Worm (Caenorhabditis elegans) whole organism, L2 larva: ENCODE results near the gene rmd-2.

Experiments used
- F13H6.1 ChIP-seq: sonication (generic microtip); optimal IDR thresholded peaks from 2 replicates; lab custom pipeline; 2016; ENCODE audit warnings: missing genetic modification characterization, missing compliant biosample characterization
- R02D3.7 ChIP-seq: fragments of 150-350 bp; optimal IDR thresholded peaks from 2 replicates; lab custom pipeline; 2014; ENCODE audit warnings: missing biosample characterization, missing genetic modification characterization
- Y55F3AM.14 ChIP-seq: fragments of 200-800 bp; sonication (Bioruptor generic); optimal IDR thresholded peaks from 2 replicates; lab custom pipeline; 2018; ENCODE audit warnings: mild to moderate bottlenecking, missing genetic modification characterization, missing compliant biosample characterization
- alr-1 ChIP-seq: fragments of 150-350 bp; optimal IDR thresholded peaks from 2 replicates; lab custom pipeline; 2014; ENCODE audit warnings: missing biosample characterization, missing genetic modification characterization
- aly-2 ChIP-seq: fragments of 150-350 bp; optimal IDR thresholded peaks from 2 replicates; lab custom pipeline; 2014; ENCODE audit warnings: missing biosample characterization, missing genetic modification characterization
- ama-1 ChIP-seq: fragments of 150-350 bp; optimal IDR thresholded peaks from 2 replicates; lab custom pipeline; 2018; ENCODE audit warnings: inconsistent platforms
- blmp-1 ChIP-seq: sonication (generic microtip); optimal IDR thresholded peaks from 2 replicates; lab custom pipeline; 2017; ENCODE audit warnings: missing genetic modification characterization, mild to moderate bottlenecking, missing compliant biosample characterization, antibody characterized with exemption, moderate library complexity; ENCODE audit not compliant: insufficient read depth
- ceh-16 ChIP-seq: fragments of 150-350 bp; optimal IDR thresholded peaks from 2 replicates; lab custom pipeline; 2014; ENCODE audit warnings: missing biosample characterization, missing genetic modification characterization
- ceh-82 ChIP-seq: fragments of 150-350 bp; optimal IDR thresholded peaks from 2 replicates; lab custom pipeline; 2014; ENCODE audit warnings: missing biosample characterization, missing genetic modification characterization
- dmd-4 ChIP-seq: sonication (generic microtip); optimal IDR thresholded peaks from 2 replicates; lab custom pipeline; 2017; ENCODE audit warnings: missing biosample characterization, missing genetic modification characterization
- egl-27 ChIP-seq: sonication (generic microtip); optimal IDR thresholded peaks from 3 replicates; lab custom pipeline; 2017; ENCODE audit warnings: missing biosample characterization, missing genetic modification reagents, missing genetic modification characterization
- elt-1 ChIP-seq: fragments of 150-350 bp; optimal IDR thresholded peaks from 2 replicates; lab custom pipeline; 2014; ENCODE audit warnings: missing biosample characterization, missing genetic modification characterization
- elt-3 ChIP-seq: sonication (generic microtip); optimal IDR thresholded peaks from 2 replicates; lab custom pipeline; 2017; ENCODE audit warnings: missing biosample characterization, missing genetic modification characterization
- fos-1 ChIP-seq: fragments of 150-350 bp; optimal IDR thresholded peaks from 2 replicates; lab custom pipeline; 2014; ENCODE audit warnings: missing biosample characterization, missing genetic modification characterization
- lin-11 ChIP-seq: fragments of 150-350 bp; sonication (generic microtip); optimal IDR thresholded peaks from 2 replicates; lab custom pipeline; 2014; ENCODE audit warnings: missing biosample characterization, missing genetic modification characterization, inconsistent platforms, mixed read lengths
- lin-13 ChIP-seq: fragments of 150-350 bp; optimal IDR thresholded peaks from 2 replicates; lab custom pipeline; 2014; ENCODE audit warnings: missing biosample characterization, missing genetic modification reagents, missing genetic modification characterization
- lin-39 ChIP-seq: fragments of 150-350 bp; optimal IDR thresholded peaks from 2 replicates; lab custom pipeline; 2014; ENCODE audit warnings: missing biosample characterization, missing genetic modification reagents, missing genetic modification characterization
- mab-5 ChIP-seq: fragments of 150-350 bp; optimal IDR thresholded peaks from 2 replicates; lab custom pipeline; 2014; ENCODE audit warnings: missing biosample characterization, missing genetic modification characterization
- mbf-1 ChIP-seq: sonication (generic microtip); optimal IDR thresholded peaks from 2 replicates; lab custom pipeline; 2017; ENCODE audit warnings: missing biosample characterization, missing genetic modification characterization
- mdl-1 ChIP-seq, 2 experiments: fragments of 150-350 bp in 1 of 2; sonication (generic microtip) in 1 of 2; optimal IDR thresholded peaks; 2 replicates each; lab custom pipeline; 2017; ENCODE audit warnings: missing biosample characterization in 2 of 2, missing genetic modification characterization in 2 of 2
- nhr-10 ChIP-seq: sonication (generic microtip); optimal IDR thresholded peaks from 2 replicates; lab custom pipeline; 2017; ENCODE audit warnings: missing biosample characterization, missing genetic modification characterization
- nhr-11 ChIP-seq: fragments of 150-350 bp; optimal IDR thresholded peaks from 2 replicates; lab custom pipeline; 2014; ENCODE audit warnings: missing biosample characterization, missing genetic modification characterization
- nhr-12 ChIP-seq: fragments of 150-350 bp; optimal IDR thresholded peaks from 2 replicates; lab custom pipeline; 2014; ENCODE audit warnings: missing biosample characterization, missing genetic modification characterization
- nhr-21 ChIP-seq: fragments of 150-350 bp; optimal IDR thresholded peaks from 2 replicates; lab custom pipeline; 2014; ENCODE audit warnings: missing biosample characterization, missing genetic modification characterization
- nhr-23 ChIP-seq: fragments of 150-350 bp; optimal IDR thresholded peaks from 2 replicates; lab custom pipeline; 2014; ENCODE audit warnings: missing biosample characterization, missing genetic modification reagents, missing genetic modification characterization
- nhr-237 ChIP-seq: fragments of 150-350 bp; optimal IDR thresholded peaks from 2 replicates; lab custom pipeline; 2014; ENCODE audit warnings: missing biosample characterization, missing genetic modification characterization
- nhr-25 ChIP-seq: fragments of 150-350 bp; sonication (generic microtip); optimal IDR thresholded peaks from 3 replicates; lab custom pipeline; 2014; ENCODE audit warnings: missing biosample characterization, missing genetic modification characterization
- nhr-6 ChIP-seq: fragments of 150-350 bp; optimal IDR thresholded peaks from 2 replicates; lab custom pipeline; 2014; ENCODE audit warnings: missing biosample characterization, missing genetic modification characterization
- nhr-77 ChIP-seq: fragments of 150-350 bp; optimal IDR thresholded peaks from 2 replicates; lab custom pipeline; 2014; ENCODE audit warnings: missing biosample characterization, missing genetic modification characterization
- peb-1 ChIP-seq: fragments of 150-350 bp; optimal IDR thresholded peaks from 2 replicates; lab custom pipeline; 2014; ENCODE audit warnings: missing biosample characterization, missing genetic modification characterization
- skn-1 ChIP-seq: sonication (generic microtip); optimal IDR thresholded peaks from 2 replicates; lab custom pipeline; 2017; ENCODE audit warnings: missing biosample characterization, missing genetic modification characterization
- sma-9 ChIP-seq, 2 experiments: fragments of 150-350 bp in 1 of 2; sonication (generic microtip) in 1 of 2; optimal IDR thresholded peaks; 2 replicates each; lab custom pipeline; 2014 to 2016; ENCODE audit warnings: missing genetic modification characterization in 2 of 2, mild to moderate bottlenecking in 1 of 2, missing biosample characterization in 1 of 2, missing compliant biosample characterization in 1 of 2, missing genetic modification reagents in 1 of 2, moderate library complexity in 1 of 2
- snpc-4 ChIP-seq: fragments of 150-350 bp; optimal IDR thresholded peaks from 2 replicates; lab custom pipeline; 2014; ENCODE audit warnings: missing biosample characterization, missing genetic modification characterization
- unc-55 ChIP-seq: fragments of 150-350 bp; sonication (generic microtip); optimal IDR thresholded peaks from 3 replicates; lab custom pipeline; 2014; ENCODE audit warnings: missing biosample characterization, missing genetic modification reagents, missing genetic modification characterization
- unc-62 ChIP-seq: fragments of 150-350 bp; optimal IDR thresholded peaks from 2 replicates; lab custom pipeline; 2014; ENCODE audit warnings: missing biosample characterization, missing genetic modification reagents, missing genetic modification characterization
- ztf-1 ChIP-seq: fragments of 200-800 bp; sonication (Bioruptor generic); conservative IDR thresholded peaks from 2 replicates; pipeline ENCODE4 v1.3.6; 2022; ENCODE audit warnings: missing genetic modification characterization, missing compliant biosample characterization
- ztf-4 ChIP-seq: fragments of 150-350 bp; optimal IDR thresholded peaks from 2 replicates; lab custom pipeline; 2014; ENCODE audit warnings: missing biosample characterization, missing genetic modification characterization

The rmd-2 gene

DNA sequence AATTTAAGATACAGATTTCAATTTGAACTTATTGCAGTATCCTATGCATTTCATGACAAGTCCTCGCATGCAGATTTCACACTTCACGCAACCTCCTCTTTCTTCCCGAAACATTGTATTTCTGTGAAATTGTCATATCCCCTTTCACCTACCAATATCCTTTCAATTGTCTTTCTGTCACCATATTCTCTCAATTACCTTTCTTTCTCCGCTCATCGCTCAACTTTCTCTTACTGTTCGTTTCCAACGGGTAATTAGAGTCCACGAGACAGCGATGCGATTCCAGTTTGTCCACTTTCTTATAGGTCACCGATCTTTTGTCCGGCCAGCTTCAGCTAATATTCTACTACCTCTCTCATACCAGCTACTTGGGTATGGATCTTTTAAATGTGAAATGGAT is 33.7 kb downstream of the rmd-2 start, which contains the start of gene mam-5:
Gene mam-5, plus strand, starts transcription at position 304 of the 400 bp plus-strand sequence.
- TF ChIP-seq nhr-237 (tag; lab: Kevin White, UChicago) (no peak), nhr-10 (tag; lab: Kevin White, UChicago) (no peak)

DNA sequence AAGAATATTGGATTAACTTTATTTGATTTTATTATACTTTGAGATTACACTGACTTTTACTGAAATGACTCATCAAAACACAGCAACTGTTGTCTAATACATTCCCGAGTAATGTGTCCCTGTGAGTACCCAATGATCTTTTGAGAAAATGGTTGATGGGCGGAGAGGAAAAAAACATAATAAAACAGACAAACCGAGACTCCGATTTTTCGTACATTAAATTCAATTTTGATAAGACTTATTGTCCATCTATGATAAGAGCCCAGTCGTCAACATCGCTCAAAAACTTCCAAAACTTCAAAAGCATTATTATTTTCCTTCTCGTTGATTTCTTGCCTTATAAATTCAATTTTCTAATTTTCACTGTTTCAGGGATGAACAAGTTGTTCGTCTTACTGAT is 35.2 kb downstream of the rmd-2 start, which contains the start of gene ttr-46:
Gene ttr-46, plus strand, starts transcription at position 373 of the 400 bp plus-strand sequence.
- TF ChIP-seq mdl-1 (tag; optimal IDR thresholded peaks at IDR 0.05; lab: Kevin White, UChicago) (no peak), fos-1 (peak; percentile 56), nhr-11 (tag; lab: Kevin White, UChicago) (no peak), nhr-6 (tag; lab: Kevin White, UChicago) (no peak), mbf-1 (tag; lab: Kevin White, UChicago) (no peak), ztf-1 (no peak)
- TF ChIP-seq, all 48 proteins: peak for 1

DNA sequence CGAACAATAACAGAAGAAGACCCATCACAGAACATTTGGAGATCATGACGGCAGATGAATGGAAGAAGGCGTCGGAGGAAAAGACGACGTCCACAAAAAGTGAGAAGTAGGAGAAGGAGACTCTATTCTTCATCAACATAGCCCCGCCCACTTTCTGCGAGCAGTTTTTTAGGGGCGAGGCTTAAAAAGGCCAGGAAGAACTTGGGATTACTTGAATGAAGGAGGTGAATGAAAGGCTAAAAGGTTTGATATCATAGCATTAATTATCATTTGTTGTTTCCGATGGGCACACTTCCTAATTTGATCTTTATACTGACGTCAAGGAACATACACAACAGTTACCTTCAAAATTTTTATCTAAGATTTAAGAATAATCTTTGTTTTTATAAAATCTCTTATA is 37.2 kb downstream of the rmd-2 start, which contains the start of gene nlp-58:
Gene nlp-58, minus strand, starts transcription at position 101 of the 400 bp plus-strand sequence.
- no peak for TF ChIP-seq nhr-25 (tag; lab: Kevin White, UChicago)
- no peak for TF ChIP-seq unc-55 (GFP tag; lab: Kevin White, UChicago)
- no peak for TF ChIP-seq elt-3
- no peak for TF ChIP-seq peb-1 (tag; lab: Kevin White, UChicago)
- no peak for TF ChIP-seq alr-1
- no peak for TF ChIP-seq ztf-4 (tag; lab: Kevin White, UChicago)
- TF ChIP-seq nhr-12 (tag; lab: Kevin White, UChicago): no peak
- no peak for TF ChIP-seq elt-1 (tag; lab: Kevin White, UChicago)
- TF ChIP-seq aly-2 (tag; lab: Kevin White, UChicago): no peak
- no peak for TF ChIP-seq R02D3.7 (tag; lab: Kevin White, UChicago)
- TF ChIP-seq ceh-82 (tag; lab: Kevin White, UChicago): no peak
- TF ChIP-seq dmd-4 (tag; lab: Kevin White, UChicago): no peak
- TF ChIP-seq nhr-21 (tag; lab: Kevin White, UChicago): no peak
- no peak for TF ChIP-seq lin-13 (GFP tag; lab: Kevin White, UChicago)
- no peak for TF ChIP-seq nhr-77 (tag; lab: Kevin White, UChicago)
- no peak for TF ChIP-seq snpc-4
- no peak for TF ChIP-seq sma-9 (GFP tag; optimal IDR thresholded peaks at IDR 0.05; lab: Kevin White, UChicago)
- TF ChIP-seq sma-9 (tag; optimal IDR thresholded peaks at IDR 0.05; lab: Kevin White, UChicago): no peak

DNA sequence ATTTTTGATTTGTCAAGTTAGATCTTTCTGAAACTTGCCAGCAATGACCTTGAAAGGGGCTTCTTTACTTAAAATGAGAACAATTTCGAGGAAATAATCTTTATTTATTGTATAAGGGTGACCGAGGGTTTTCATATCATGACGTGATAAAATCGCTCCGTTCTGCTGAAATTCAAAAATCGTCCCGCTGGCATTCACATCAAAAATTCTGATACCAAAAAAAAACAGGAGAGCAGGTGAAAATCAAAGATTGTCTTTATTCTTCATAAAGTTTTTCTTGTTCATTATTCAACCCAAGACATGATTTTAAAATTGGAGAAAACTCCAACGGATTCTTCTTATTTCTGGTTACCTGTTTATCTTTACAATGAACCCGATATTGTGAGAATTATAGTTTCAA is 42.0 kb downstream of the rmd-2 start, which contains the start of gene sre-28:
Gene sre-28, plus strand, starts transcription at position 301 of the 400 bp plus-strand sequence.
- TF ChIP-seq unc-62 (no peak), lin-39 (tag; lab: Kevin White, UChicago) (no peak), nhr-23 (tag; lab: Kevin White, UChicago) (no peak), egl-27 (no peak), fos-1 (no peak), aly-2 (tag; lab: Kevin White, UChicago) (no peak), ceh-82 (tag; lab: Kevin White, UChicago) (no peak), ceh-16 (tag; lab: Kevin White, UChicago) (no peak), lin-11 (tag; lab: Kevin White, UChicago) (no peak), ztf-4 (tag; lab: Kevin White, UChicago) (no peak), peb-1 (tag; lab: Kevin White, UChicago) (no peak), ama-1 (lab: Kevin White, UChicago) (no peak)

DNA sequence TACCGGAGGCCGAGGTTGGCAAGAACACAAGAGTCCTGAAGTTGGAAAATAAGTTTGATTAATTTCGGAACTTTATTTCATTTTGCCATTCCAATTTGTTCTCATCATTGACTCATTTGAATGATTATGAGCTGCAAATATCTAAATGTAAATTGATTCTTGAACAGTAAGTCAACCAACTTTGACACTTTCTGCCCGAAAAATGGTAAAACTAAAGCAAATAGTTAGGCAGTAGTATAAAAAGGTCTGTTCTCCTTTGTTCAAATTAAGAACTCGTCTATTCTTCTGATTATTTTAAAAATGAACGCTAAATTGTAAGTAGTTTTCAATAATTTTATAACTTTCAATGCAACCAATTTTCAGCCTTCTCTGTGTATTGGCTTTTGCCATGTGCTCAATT is 43.0 kb downstream of the rmd-2 start, which contains the start of gene fipr-12:
Gene fipr-12, plus strand, starts transcription at position 301 of the 400 bp plus-strand sequence.
- TF ChIP-seq sma-9 (GFP tag; optimal IDR thresholded peaks at IDR 0.05; lab: Kevin White, UChicago): no peak
- no peak for TF ChIP-seq sma-9 (tag; optimal IDR thresholded peaks at IDR 0.05; lab: Kevin White, UChicago)
- no peak for TF ChIP-seq nhr-10 (tag; lab: Kevin White, UChicago)

DNA sequence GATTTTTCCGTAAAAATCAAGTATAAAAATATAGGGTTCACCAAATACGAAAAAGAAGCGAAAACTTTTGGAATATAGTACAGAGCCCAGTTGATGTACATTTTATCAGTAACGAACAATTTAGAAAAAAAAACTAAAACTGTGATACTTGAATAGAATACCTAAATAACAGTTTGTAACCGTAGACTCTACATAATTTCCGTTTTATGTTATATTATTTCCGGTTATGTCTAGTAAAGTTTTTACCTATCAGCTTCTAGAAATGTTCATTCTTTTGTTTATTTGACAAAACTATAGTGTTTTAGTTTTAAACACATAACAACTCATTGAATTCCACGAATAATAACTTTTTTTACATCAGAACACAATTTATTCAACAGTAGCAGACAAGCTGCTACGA is 48.6 kb downstream of the rmd-2 start, which contains the start of gene srj-33:
Gene srj-33, minus strand, starts transcription at position 101 of the 400 bp plus-strand sequence.
- TF ChIP-seq unc-62 (no peak), F13H6.1 (tag; lab: Kevin White, UChicago) (no peak), blmp-1 (no peak), skn-1 (tag; lab: Kevin White, UChicago) (no peak), Y55F3AM.14 (GFP tag; lab: Kevin White, UChicago) (no peak), fos-1 (no peak), mab-5 (tag; lab: Kevin White, UChicago) (no peak), lin-11 (tag; lab: Kevin White, UChicago) (no peak), snpc-4 (no peak)
